Fruit fly (Drosophila melanogaster) whole organism, embryonic: Measurements from ENCODE around the gene Vm26Ab.

ENCODE experiments used
- Abd-B ChIP-seq: fragments of 200-800 bp; sonication (Bioruptor generic); optimal IDR thresholded peaks from 2 replicates; lab custom pipeline; 2018; ENCODE audit warnings: missing biosample characterization, mild to moderate bottlenecking, missing genetic modification characterization, moderate library complexity
- Ada2b ChIP-seq: fragments of 200-800 bp; sonication (Bioruptor generic); IDR thresholded peaks from 2 replicates; pipeline ENCODE4 v1.3.6; 2022; ENCODE audit warnings: missing biosample characterization, missing genetic modification characterization
- Atf6 ChIP-seq: fragments of 200-800 bp; sonication (Bioruptor generic); IDR thresholded peaks from 2 replicates; pipeline ENCODE4 v1.3.6; 2022; ENCODE audit warnings: missing biosample characterization, missing genetic modification characterization
- Bgb ChIP-seq: fragments of 200-800 bp; sonication (Bioruptor generic); IDR thresholded peaks from 2 replicates; pipeline ENCODE4 v1.3.6; 2022; ENCODE audit warnings: missing biosample characterization, missing genetic modification characterization; ENCODE audit not compliant: partially characterized antibody
- BtbVII ChIP-seq: fragments of 200-800 bp; sonication (Bioruptor generic); optimal IDR thresholded peaks from 3 replicates; lab custom pipeline; 2017; ENCODE audit warnings: missing biosample characterization, mild to moderate bottlenecking, missing genetic modification characterization
- CG11247 ChIP-seq: fragments of 200-800 bp; sonication (Bioruptor generic); IDR thresholded peaks from 2 replicates; pipeline ENCODE4 v1.3.6; 2022; ENCODE audit warnings: missing biosample characterization, missing genetic modification characterization
- CG11696 ChIP-seq: fragments of 200-800 bp; sonication (Bioruptor generic); IDR thresholded peaks from 2 replicates; pipeline ENCODE4 v1.3.6; 2022; ENCODE audit warnings: missing biosample characterization, missing genetic modification characterization
- CG13296 ChIP-seq: fragments of 200-800 bp; sonication (Bioruptor generic); optimal IDR thresholded peaks from 3 replicates; lab custom pipeline; 2018; ENCODE audit warnings: missing biosample characterization, mild to moderate bottlenecking, missing genetic modification characterization
- CG13424 ChIP-seq: fragments of 200-800 bp; sonication (Bioruptor generic); optimal IDR thresholded peaks from 2 replicates; lab custom pipeline; 2019; ENCODE audit warnings: missing biosample characterization, mild to moderate bottlenecking, missing genetic modification characterization, moderate library complexity
- CG14965 ChIP-seq: fragments of 200-800 bp; sonication (Bioruptor generic); optimal IDR thresholded peaks from 2 replicates; lab custom pipeline; 2016; ENCODE audit warnings: missing biosample characterization, missing genetic modification characterization, borderline replicate concordance
- CG15011 ChIP-seq: fragments of 200-800 bp; sonication (Bioruptor generic); optimal IDR thresholded peaks from 3 replicates; lab custom pipeline; 2018; ENCODE audit warnings: missing biosample characterization, mild to moderate bottlenecking, missing genetic modification characterization
- CG17385 ChIP-seq: fragments of 200-800 bp; sonication (Bioruptor generic); optimal IDR thresholded peaks from 3 replicates; lab custom pipeline; 2018; ENCODE audit warnings: missing biosample characterization, mild to moderate bottlenecking, missing genetic modification characterization
- CG17568 ChIP-seq: fragments of 200-800 bp; sonication (Bioruptor generic); optimal IDR thresholded peaks from 2 replicates; lab custom pipeline; 2018; ENCODE audit warnings: missing biosample characterization, mild to moderate bottlenecking, missing genetic modification characterization, moderate library complexity
- CG17612 ChIP-seq: fragments of 200-800 bp; sonication (Bioruptor generic); IDR thresholded peaks from 2 replicates; pipeline ENCODE4 v1.3.6; 2022; ENCODE audit warnings: missing biosample characterization, missing genetic modification characterization
- CG17802 ChIP-seq: fragments of 200-800 bp; sonication (Bioruptor generic); optimal IDR thresholded peaks from 2 replicates; lab custom pipeline; 2018; ENCODE audit warnings: missing biosample characterization, mild to moderate bottlenecking, missing genetic modification characterization, moderate library complexity
- CG18011 ChIP-seq: fragments of 200-800 bp; sonication (Bioruptor generic); optimal IDR thresholded peaks from 2 replicates; lab custom pipeline; 2017; ENCODE audit warnings: missing biosample characterization, missing genetic modification characterization, mild to moderate bottlenecking, moderate library complexity, missing genotype
- CG2199 ChIP-seq: fragments of 200-800 bp; sonication (Bioruptor generic); IDR thresholded peaks from 3 replicates; pipeline ENCODE4 v1.3.6; 2022; ENCODE audit warnings: missing biosample characterization, missing genetic modification characterization
- CG33557 ChIP-seq: fragments of 200-800 bp; sonication (Bioruptor generic); optimal IDR thresholded peaks from 2 replicates; lab custom pipeline; 2019; ENCODE audit warnings: missing biosample characterization, mild to moderate bottlenecking, missing genetic modification characterization, moderate library complexity
- CG43689 ChIP-seq: fragments of 200-800 bp; sonication (Bioruptor generic); IDR thresholded peaks from 2 replicates; pipeline ENCODE4 v1.3.6; 2022; ENCODE audit warnings: missing biosample characterization, missing genetic modification characterization
- CG4424 ChIP-seq: fragments of 200-800 bp; sonication (Bioruptor generic); optimal IDR thresholded peaks from 3 replicates; lab custom pipeline; 2016; ENCODE audit warnings: missing biosample characterization, missing genetic modification characterization
- CG7928 ChIP-seq: fragments of 200-800 bp; sonication (Bioruptor generic); optimal IDR thresholded peaks from 2 replicates; lab custom pipeline; 2017; ENCODE audit warnings: missing biosample characterization, mild to moderate bottlenecking, missing genetic modification characterization
- CG7963 ChIP-seq: fragments of 200-800 bp; sonication (Bioruptor generic); IDR thresholded peaks from 3 replicates; pipeline ENCODE4 v1.3.6; 2022; ENCODE audit warnings: missing biosample characterization, missing genetic modification characterization; ENCODE audit not compliant: partially characterized antibody
- Doc2 ChIP-seq: fragments of 200-800 bp; sonication (Bioruptor generic); IDR thresholded peaks from 2 replicates; pipeline ENCODE4 v1.3.6; 2022; ENCODE audit warnings: missing biosample characterization, missing genetic modification characterization
- E2f1 ChIP-seq: fragments of 200-800 bp; sonication (Bioruptor generic); IDR thresholded peaks from 2 replicates; pipeline ENCODE4 v1.3.6; 2022; ENCODE audit warnings: missing biosample characterization, missing genetic modification characterization
- E2f2 ChIP-seq: fragments of 200-800 bp; sonication (Bioruptor generic); IDR thresholded peaks from 2 replicates; pipeline ENCODE4 v1.3.6; 2022; ENCODE audit warnings: missing biosample characterization, missing genetic modification characterization
- Gsc ChIP-seq: fragments of 200-800 bp; sonication (Bioruptor generic); IDR thresholded peaks from 2 replicates; pipeline ENCODE4 v1.3.6; 2022; ENCODE audit warnings: missing biosample characterization, missing genetic modification characterization
- HLH54F ChIP-seq: fragments of 200-800 bp; sonication (Bioruptor generic); optimal IDR thresholded peaks from 3 replicates; lab custom pipeline; 2016; ENCODE audit warnings: missing biosample characterization, missing genetic modification characterization
- Hand ChIP-seq: fragments of 200-800 bp; sonication (Bioruptor generic); optimal IDR thresholded peaks from 2 replicates; lab custom pipeline; 2017; ENCODE audit warnings: mild to moderate bottlenecking, missing biosample characterization, missing genetic modification reagents, missing genetic modification characterization
- Hey ChIP-seq: fragments of 200-800 bp; sonication (Bioruptor generic); optimal IDR thresholded peaks from 3 replicates; lab custom pipeline; 2018; ENCODE audit warnings: missing biosample characterization, mild to moderate bottlenecking, missing genetic modification characterization
- Ravus ChIP-seq: fragments of 200-800 bp; sonication (Bioruptor generic); IDR thresholded peaks from 2 replicates; pipeline ENCODE4 v1.3.6; 2022; ENCODE audit warnings: missing biosample characterization, missing genetic modification characterization
- Rfx ChIP-seq: fragments of 200-800 bp; sonication (Bioruptor generic); IDR thresholded peaks from 2 replicates; pipeline ENCODE4 v1.3.6; 2022; ENCODE audit warnings: missing biosample characterization, missing genetic modification characterization
- ac ChIP-seq: fragments of 200-800 bp; sonication (Bioruptor generic); optimal IDR thresholded peaks from 3 replicates; lab custom pipeline; 2017; ENCODE audit warnings: missing biosample characterization, mild to moderate bottlenecking, missing genetic modification characterization
- caup ChIP-seq: fragments of 200-800 bp; sonication (Bioruptor generic); optimal IDR thresholded peaks from 3 replicates; lab custom pipeline; 2017; ENCODE audit warnings: missing biosample characterization, mild to moderate bottlenecking, missing genetic modification characterization, moderate library complexity; ENCODE audit not compliant: severe bottlenecking
- da ChIP-seq: fragments of 200-800 bp; sonication (Bioruptor generic); optimal IDR thresholded peaks from 2 replicates; lab custom pipeline; 2016; ENCODE audit warnings: missing biosample characterization, missing genetic modification characterization
- disco-r ChIP-seq: fragments of 200-800 bp; sonication (Bioruptor generic); optimal IDR thresholded peaks from 2 replicates; lab custom pipeline; 2016; ENCODE audit warnings: missing biosample characterization, missing genetic modification characterization
- esg ChIP-seq: fragments of 200-800 bp; sonication (Bioruptor generic); conservative IDR thresholded peaks from 2 replicates; pipeline ENCODE4 v1.3.6; 2022; ENCODE audit warnings: missing biosample characterization, missing genetic modification characterization
- ftz-f1 ChIP-seq: fragments of 200-800 bp; sonication (Bioruptor generic); optimal IDR thresholded peaks from 2 replicates; lab custom pipeline; 2016; ENCODE audit warnings: missing biosample characterization, missing genetic modification characterization
- gcm ChIP-seq: fragments of 200-800 bp; sonication (Bioruptor generic); optimal IDR thresholded peaks from 2 replicates; lab custom pipeline; 2019; ENCODE audit warnings: missing biosample characterization, mild to moderate bottlenecking, missing genetic modification characterization, moderate library complexity
- gro ChIP-seq: fragments of 200-800 bp; sonication (Bioruptor generic); optimal IDR thresholded peaks from 2 replicates; lab custom pipeline; 2016; ENCODE audit warnings: missing biosample characterization, missing genetic modification characterization
- kay ChIP-seq: fragments of 200-800 bp; sonication (Bioruptor generic); optimal IDR thresholded peaks from 2 replicates; lab custom pipeline; 2016; ENCODE audit warnings: missing biosample characterization, missing genetic modification characterization
- nerfin-2 ChIP-seq: fragments of 200-800 bp; sonication (Bioruptor generic); IDR thresholded peaks from 2 replicates; pipeline ENCODE4 v1.3.6; 2022; ENCODE audit warnings: missing biosample characterization, missing genetic modification characterization; ENCODE audit not compliant: partially characterized antibody
- pnt ChIP-seq: fragments of 200-800 bp; sonication (Bioruptor generic); optimal IDR thresholded peaks from 3 replicates; lab custom pipeline; 2016; ENCODE audit warnings: missing biosample characterization, missing genetic modification characterization
- psq ChIP-seq: fragments of 200-800 bp; sonication (Bioruptor generic); optimal IDR thresholded peaks from 2 replicates; lab custom pipeline; 2017; ENCODE audit warnings: missing biosample characterization, missing genetic modification characterization
- run ChIP-seq: fragments of 200-800 bp; sonication (Bioruptor generic); optimal IDR thresholded peaks from 3 replicates; lab custom pipeline; 2018; ENCODE audit warnings: missing biosample characterization, mild to moderate bottlenecking, missing genetic modification characterization
- sens ChIP-seq: fragments of 200-800 bp; sonication (Bioruptor generic); peaks from one replicate; lab custom pipeline; 2016; ENCODE audit warnings: missing biosample characterization, missing genetic modification characterization
- shn ChIP-seq: fragments of 200-800 bp; sonication (Bioruptor generic); optimal IDR thresholded peaks from 3 replicates; lab custom pipeline; 2016; ENCODE audit warnings: missing biosample characterization, missing genetic modification characterization
- sug ChIP-seq: fragments of 200-800 bp; optimal IDR thresholded peaks from 2 replicates; lab custom pipeline; 2019; ENCODE audit warnings: missing biosample characterization, mild to moderate bottlenecking, missing genetic modification characterization, moderate library complexity
- tgo ChIP-seq: fragments of 200-800 bp; sonication (Bioruptor generic); IDR thresholded peaks from 3 replicates; pipeline ENCODE4 v1.3.6; 2022; ENCODE audit warnings: missing biosample characterization, missing genetic modification characterization
- usp ChIP-seq: fragments of >200 bp; optimal IDR thresholded peaks from 2 replicates; lab custom pipeline; 2017; ENCODE audit warnings: missing biosample characterization, missing genetic modification characterization

Vm26Ab gene

dm6 chr2L:5943229-5944078 is 13.3 kb upstream of the Vm26Ab start, which contains the start of the genes Sfp26Ad and Gpdh1 (continued):
- no peak; the same call in 2 of the 3 replicates for TF ChIP-seq CG7963 (GFP tag; lab: Robert Waterston, UW)
- TF ChIP-seq Gsc (GFP tag; lab: Robert Waterston, UW), result no peak
- TF ChIP-seq Ravus (GFP tag; lab: Robert Waterston, UW), result no peak
- peak; percentile 72; the same call in 2 of the 3 replicates for TF ChIP-seq CG2199 (GFP tag; lab: Robert Waterston, UW)
- TF ChIP-seq BtbVII (GFP tag; lab: Kevin White, UChicago), result peak; percentile 61
- TF ChIP-seq nerfin-2 (GFP tag; lab: Robert Waterston, UW), result peak; percentile 39; the same call in 1 of the 2 replicates
- peak; percentile 58; the same call in 1 of the 2 replicates for TF ChIP-seq E2f1 (GFP tag; lab: Robert Waterston, UW)
- TF ChIP-seq caup, result peak; percentile 85
- peak; percentile 71 for TF ChIP-seq gcm (GFP tag; lab: Kevin White, UChicago)
- TF ChIP-seq CG7928 (GFP tag; lab: Kevin White, UChicago), result peak; percentile 99
- TF ChIP-seq gro (GFP tag; lab: Kevin White, UChicago), result peak; percentile 70
- TF ChIP-seq CG17385 (GFP tag; lab: Kevin White, UChicago), result peak; percentile 87
- TF ChIP-seq ac (GFP tag; lab: Kevin White, UChicago), result no peak
- TF ChIP-seq Rfx (GFP tag; lab: Robert Waterston, UW), result peak; percentile 84
- peak; percentile 54; the same call in 1 of the 2 replicates for TF ChIP-seq Ada2b (GFP tag; lab: Robert Waterston, UW)
- TF ChIP-seq disco-r (GFP tag; lab: Kevin White, UChicago), result peak; percentile 16
- TF ChIP-seq usp, result no peak
- TF ChIP-seq Hand (GFP tag; lab: Kevin White, UChicago), result peak; percentile 62
- TF ChIP-seq pnt, result peak; percentile 50
- TF ChIP-seq sug, result peak; percentile 56
- peak; percentile 40 for TF ChIP-seq run (tag; lab: Kevin White, UChicago)
- no peak for TF ChIP-seq CG17612 (GFP tag; lab: Robert Waterston, UW)
- TF ChIP-seq CG17568, result peak; percentile 74
- peak; percentile 70 for TF ChIP-seq CG11247 (GFP tag; lab: Robert Waterston, UW)
- TF ChIP-seq sens (GFP tag; lab: Kevin White, UChicago), result peak; percentile 95
- peak; percentile 82 for TF ChIP-seq CG4424 (GFP tag; lab: Kevin White, UChicago)
- peak; percentile 76 for TF ChIP-seq kay
- TF ChIP-seq CG43689 (GFP tag; lab: Robert Waterston, UW), result no peak
- peak; percentile 28; the same call in 1 of the 2 replicates for TF ChIP-seq esg
- TF ChIP-seq psq (GFP tag; lab: Kevin White, UChicago), result peak; percentile 61
- TF ChIP-seq Atf6 (GFP tag; lab: Robert Waterston, UW), result peak; percentile 70
- TF ChIP-seq da, result peak; percentile 10
- peak; percentile 45 for TF ChIP-seq CG33557 (GFP tag; lab: Kevin White, UChicago)
- TF ChIP-seq tgo (GFP tag; lab: Robert Waterston, UW), result peak; percentile 44; the same call in 2 of the 3 replicates
- peak; percentile 100 for TF ChIP-seq E2f2 (GFP tag; lab: Robert Waterston, UW)
- TF ChIP-seq ftz-f1, result peak; percentile 51
- peak; percentile 55 for TF ChIP-seq shn (GFP tag; lab: Kevin White, UChicago)
- no peak for TF ChIP-seq Hey (tag; lab: Kevin White, UChicago)
- TF ChIP-seq CG13296, result peak; percentile 69
- TF ChIP-seq CG15011, result peak; percentile 12
- peak; percentile 49; the same call in 1 of the 2 replicates for TF ChIP-seq Bgb (GFP tag; lab: Robert Waterston, UW)
- peak; percentile 84 for TF ChIP-seq HLH54F (GFP tag; lab: Kevin White, UChicago)
- peak; percentile 33 for TF ChIP-seq Abd-B
- TF ChIP-seq CG17802 (tag; lab: Kevin White, UChicago), result peak; percentile 17
- TF ChIP-seq CG11696 (GFP tag; lab: Robert Waterston, UW), result no peak
- no peak for TF ChIP-seq Doc2 (GFP tag; lab: Robert Waterston, UW)
- peak; percentile 62 for TF ChIP-seq CG18011 (GFP tag; lab: Kevin White, UChicago)
- peak; percentile 66 for TF ChIP-seq CG13424
- TF ChIP-seq CG14965 (GFP tag; lab: Kevin White, UChicago), result peak; percentile 27
